Fruit fly (Drosophila melanogaster): ENCODE data around the gene CIA30.
A peak's percentile ranks its signal among the peaks of the same experiment; 100 is the strongest.

The CIA30 gene

dm6 chr3R:29763154-29763553, 26.4 kb downstream of the CIA30 start (continued):
- TF ChIP-seq Ets21C (GFP tag; optimal IDR thresholded peaks at IDR 0.05), result peak; percentile 98
- peak; percentile 65; the same call in 1 of the 2 replicates for TF ChIP-seq CG11294 (GFP tag; IDR thresholded peaks at IDR 0.05)
- peak; percentile 98 for TF ChIP-seq Eip78C (GFP tag)
- peak; percentile 98 for TF ChIP-seq Smox (GFP tag; optimal IDR thresholded peaks at IDR 0.05)
- TF ChIP-seq dsx (GFP tag; optimal IDR thresholded peaks at IDR 0.05; ENCODE audit: poor library complexity, severe bottlenecking), result peak; percentile 68
- peak; percentile 61 to 65 for TF ChIP-seq salr (GFP tag; optimal IDR thresholded peaks at IDR 0.05)
- TF ChIP-seq CG9139 (GFP tag; optimal IDR thresholded peaks at IDR 0.05), result peak; percentile 53
- peak; percentile 90 for TF ChIP-seq achi (GFP tag; optimal IDR thresholded peaks at IDR 0.05)
- TF ChIP-seq CG10631 (GFP tag; optimal IDR thresholded peaks at IDR 0.05), result peak; percentile 89
- peak; percentile 99 for TF ChIP-seq Hr39 (GFP tag; optimal IDR thresholded peaks at IDR 0.05)
- peak; percentile 39 to 73 for TF ChIP-seq ss (GFP tag; optimal IDR thresholded peaks at IDR 0.05)
- TF ChIP-seq CG8319 (GFP tag; optimal IDR thresholded peaks at IDR 0.05), result peak; percentile 95
- TF ChIP-seq Blimp-1 (GFP tag; optimal IDR thresholded peaks at IDR 0.05), result peak; percentile 92

dm6 chr3R:29763804-29764203, 27.0 kb downstream of the CIA30 start:
- TF ChIP-seq dac (GFP tag; optimal IDR thresholded peaks at IDR 0.05), result no peak
- TF ChIP-seq CG34406 (GFP tag; optimal IDR thresholded peaks at IDR 0.05), result peak; percentile 40
- peak; percentile 12 for TF ChIP-seq Blimp-1 (GFP tag; optimal IDR thresholded peaks at IDR 0.05)
- no peak for TF ChIP-seq CG8319 (GFP tag; optimal IDR thresholded peaks at IDR 0.05)
- TF ChIP-seq dsx (GFP tag; optimal IDR thresholded peaks at IDR 0.05; ENCODE audit: poor library complexity, severe bottlenecking), result no peak
- TF ChIP-seq CG6276 (GFP tag; optimal IDR thresholded peaks at IDR 0.05), result peak; percentile 12
- peak; percentile 1 for TF ChIP-seq CG10669 (GFP tag; optimal IDR thresholded peaks at IDR 0.05)
- peak; percentile 37 for TF ChIP-seq OdsH (GFP tag; optimal IDR thresholded peaks at IDR 0.05)
- TF ChIP-seq Lpt (GFP tag; optimal IDR thresholded peaks at IDR 0.05), result no peak
- peak; percentile 55 for TF ChIP-seq lz (GFP tag; optimal IDR thresholded peaks at IDR 0.05)
- TF ChIP-seq Eip78C (GFP tag), result peak; percentile 80
- peak; percentile 68 for TF ChIP-seq Hr39 (GFP tag; optimal IDR thresholded peaks at IDR 0.05)
- TF ChIP-seq CG4318 (GFP tag; optimal IDR thresholded peaks at IDR 0.05), result no peak
- TF ChIP-seq CG7368 (GFP tag; optimal IDR thresholded peaks at IDR 0.05), result no peak
- peak; percentile 61 for TF ChIP-seq Smox (GFP tag; optimal IDR thresholded peaks at IDR 0.05)
- TF ChIP-seq cyc (GFP tag; optimal IDR thresholded peaks at IDR 0.05), result peak; percentile 46
- TF ChIP-seq achi (GFP tag; optimal IDR thresholded peaks at IDR 0.05), result peak; percentile 21
- peak; percentile 2 for TF ChIP-seq CG11902 (GFP tag; optimal IDR thresholded peaks at IDR 0.05)
- TF ChIP-seq Sox14 (GFP tag; optimal IDR thresholded peaks at IDR 0.05), result peak; percentile 9
- TF ChIP-seq pdm3 (GFP tag; optimal IDR thresholded peaks at IDR 0.05), result peak; percentile 3
- peak; percentile 10 for TF ChIP-seq CG6854 (GFP tag; optimal IDR thresholded peaks at IDR 0.05)
- TF ChIP-seq CG6792 (GFP tag; optimal IDR thresholded peaks at IDR 0.05), result peak; percentile 16
- peak; percentile 32 for TF ChIP-seq acj6 (GFP tag; optimal IDR thresholded peaks at IDR 0.05)
- TF ChIP-seq CG31627 (GFP tag; optimal IDR thresholded peaks at IDR 0.05), result peak; percentile 67
- 0 out of 3 replicates have a peak, but pooled peaks have one; percentile 35 for TF ChIP-seq eg (GFP tag; IDR thresholded peaks at IDR 0.05)
- peak; percentile 33; the same call in 1 of the 3 replicates for TF ChIP-seq CG6163 (GFP tag; IDR thresholded peaks at IDR 0.05)
- peak; percentile 79 for TF ChIP-seq topi (GFP tag; optimal IDR thresholded peaks at IDR 0.05)
- TF ChIP-seq esn (GFP tag; optimal IDR thresholded peaks at IDR 0.05), result peak; percentile 40
- TF ChIP-seq Eip93F (GFP tag; optimal IDR thresholded peaks at IDR 0.05), result no peak
- TF ChIP-seq CG16779 (tag; optimal IDR thresholded peaks at IDR 0.05), result no peak
- peak; percentile 16 for TF ChIP-seq CG32006 (GFP tag; optimal IDR thresholded peaks at IDR 0.05)
- TF ChIP-seq Ets21C (GFP tag; optimal IDR thresholded peaks at IDR 0.05), result peak; percentile 37
- TF ChIP-seq CG15336 (GFP tag; IDR thresholded peaks at IDR 0.05), result peak; percentile 46
- peak; percentile 33 for TF ChIP-seq Sox102F (GFP tag; optimal IDR thresholded peaks at IDR 0.05)
- TF ChIP-seq Gug (GFP tag; IDR thresholded peaks at IDR 0.05), result no peak

Measured in whole organism, prepupa.